ENCODE assay signal across 1 fruit fly cellular context in genomic region chr3L:9059611-9060203, dm6.
TF ChIP-seq lines count a peak whose summit lies in the region.

No protein-coding gene starts in this region.

TF ChIP-seq in whole organism, prepupa, 60 proteins besides CTCF, POLR2A, EP300 and RAD21 (continued from another document):
- TF ChIP-seq Hr4 (GFP tag; optimal IDR thresholded peaks at IDR 0.05; lab: Kevin White, UChicago) (peak; percentile 5), fd59A (GFP tag; optimal IDR thresholded peaks at IDR 0.05; lab: Kevin White, UChicago) (peak; percentile 2), Eip75B (GFP tag; optimal IDR thresholded peaks at IDR 0.05; lab: Kevin White, UChicago) (no peak), spab (GFP tag; optimal IDR thresholded peaks at IDR 0.05; lab: Kevin White, UChicago) (no peak), ss (GFP tag; optimal IDR thresholded peaks at IDR 0.05; lab: Kevin White, UChicago) (peak in 1 of 2 experiments; percentile 5), Sox102F (GFP tag; optimal IDR thresholded peaks at IDR 0.05; lab: Kevin White, UChicago) (no peak), CG31627 (GFP tag; optimal IDR thresholded peaks at IDR 0.05; lab: Kevin White, UChicago) (no peak), CG10631 (GFP tag; optimal IDR thresholded peaks at IDR 0.05; lab: Kevin White, UChicago) (no peak), CG16779 (tag; optimal IDR thresholded peaks at IDR 0.05; lab: Kevin White, UChicago) (no peak), Hr39 (GFP tag; optimal IDR thresholded peaks at IDR 0.05; lab: Kevin White, UChicago) (no peak), CG1621 (tag; optimal IDR thresholded peaks at IDR 0.05; lab: Kevin White, UChicago) (peak; percentile 2), dac (GFP tag; optimal IDR thresholded peaks at IDR 0.05; lab: Kevin White, UChicago) (no peak), CG34406 (GFP tag; optimal IDR thresholded peaks at IDR 0.05; lab: Kevin White, UChicago) (peak; percentile 17), Sox15 (GFP tag; optimal IDR thresholded peaks at IDR 0.05; lab: Kevin White, UChicago) (no peak), Hr38 (GFP tag; optimal IDR thresholded peaks at IDR 0.05; lab: Kevin White, UChicago) (no peak), lz (GFP tag; optimal IDR thresholded peaks at IDR 0.05; lab: Kevin White, UChicago) (no peak), OdsH (GFP tag; optimal IDR thresholded peaks at IDR 0.05; lab: Kevin White, UChicago) (peak; percentile 29), acj6 (GFP tag; optimal IDR thresholded peaks at IDR 0.05; lab: Kevin White, UChicago) (peak; percentile 24), Sox14 (GFP tag; optimal IDR thresholded peaks at IDR 0.05; lab: Kevin White, UChicago) (no peak), svp (GFP tag; lab: Kevin White, UChicago) (no peak), fd85E (GFP tag; optimal IDR thresholded peaks at IDR 0.05; lab: Kevin White, UChicago) (no peak), net (GFP tag; optimal IDR thresholded peaks at IDR 0.05; lab: Kevin White, UChicago) (no peak), CG11294 (GFP tag; IDR thresholded peaks at IDR 0.05; lab: Robert Waterston, UW) (no peak), CG6808 (GFP tag; optimal IDR thresholded peaks at IDR 0.05; lab: Kevin White, UChicago) (no peak), CG6276 (GFP tag; optimal IDR thresholded peaks at IDR 0.05; lab: Kevin White, UChicago) (no peak), fkh (GFP tag; optimal IDR thresholded peaks at IDR 0.05; lab: Kevin White, UChicago) (peak; percentile 15), Lpt (GFP tag; optimal IDR thresholded peaks at IDR 0.05; lab: Kevin White, UChicago) (no peak)
